Worm (Caenorhabditis elegans): ENCODE measurements around the gene pudl-2.

ce11 chrIV:2799890-2800289 lies 34.7 kb upstream of the pudl-2 start:
- no peak for TF ChIP-seq ama-1 (optimal IDR thresholded peaks at IDR 0.05)
- no peak for TF ChIP-seq ama-1 (GFP tag; optimal IDR thresholded peaks at IDR 0.05)
- no peak for TF ChIP-seq dpl-1 (GFP tag; optimal IDR thresholded peaks at IDR 0.05)
- no peak for TF ChIP-seq F39B2.1 (GFP tag; IDR thresholded peaks at IDR 0.05)
- TF ChIP-seq madf-6 (GFP tag; IDR thresholded peaks at IDR 0.05): no peak
- no peak for TF ChIP-seq fkh-3 (tag; optimal IDR thresholded peaks at IDR 0.05)
- no peak for TF ChIP-seq ztf-22 (GFP tag; optimal IDR thresholded peaks at IDR 0.05)
- no peak for TF ChIP-seq ceh-79 (tag; optimal IDR thresholded peaks at IDR 0.05)
- no peak for TF ChIP-seq snpc-4 (GFP tag; optimal IDR thresholded peaks at IDR 0.05)
- no peak for TF ChIP-seq snpc-4 (tag; optimal IDR thresholded peaks at IDR 0.05)
- no peak for TF ChIP-seq lin-54 (GFP tag; optimal IDR thresholded peaks at IDR 0.05)
- TF ChIP-seq ztf-26 (tag; optimal IDR thresholded peaks at IDR 0.05): no peak
- TF ChIP-seq F37B4.10 (GFP tag; IDR thresholded peaks at IDR 0.05): no peak
- no peak for TF ChIP-seq nhr-179 (tag; optimal IDR thresholded peaks at IDR 0.05)
- TF ChIP-seq lin-26 (GFP tag; IDR thresholded peaks at IDR 0.05): no peak

Measured in whole organism, young adult.